Worm (Caenorhabditis elegans) whole organism, mixed stage, embryonic: ENCODE measurements around the gene ptr-1.

Experiments used
- blmp-1 ChIP-seq: fragments of 150-350 bp; optimal IDR thresholded peaks from 2 replicates; lab custom pipeline; 2014; ENCODE audit warnings: missing biosample characterization, missing genetic modification characterization
- elt-1 ChIP-seq: sonication (generic microtip); optimal IDR thresholded peaks from 2 replicates; lab custom pipeline; 2017; ENCODE audit warnings: missing genetic modification characterization, mild to moderate bottlenecking, missing compliant biosample characterization, antibody characterized with exemption, moderate library complexity, borderline replicate concordance; ENCODE audit not compliant: insufficient read depth
- lin-13 ChIP-seq: fragments of 150-350 bp; optimal IDR thresholded peaks from 2 replicates; lab custom pipeline; 2014; ENCODE audit warnings: missing biosample characterization, missing genetic modification characterization
- lin-32 ChIP-seq: fragments of 200-800 bp; sonication (Bioruptor generic); optimal IDR thresholded peaks from 2 replicates; lab custom pipeline; 2018; ENCODE audit warnings: mild to moderate bottlenecking, missing genetic modification characterization, missing compliant biosample characterization
- nhr-237 ChIP-seq: fragments of 150-350 bp; optimal IDR thresholded peaks from 2 replicates; lab custom pipeline; 2014; ENCODE audit warnings: missing biosample characterization, missing genetic modification characterization
- pha-4 ChIP-seq: fragments of 150-350 bp; optimal IDR thresholded peaks from 2 replicates; lab custom pipeline; 2018; ENCODE audit warnings: missing biosample characterization, missing genetic modification reagents, missing genetic modification characterization
- snpc-4 ChIP-seq: fragments of 150-350 bp; optimal IDR thresholded peaks from 2 replicates; lab custom pipeline; 2014; ENCODE audit warnings: missing biosample characterization, missing genetic modification characterization
- unc-62 ChIP-seq: fragments of 150-350 bp; optimal IDR thresholded peaks from 2 replicates; lab custom pipeline; 2014; ENCODE audit warnings: missing biosample characterization, missing genetic modification reagents, missing genetic modification characterization
- ztf-11 ChIP-seq: fragments of 150-350 bp; optimal IDR thresholded peaks from 2 replicates; lab custom pipeline; 2014; ENCODE audit warnings: missing biosample characterization, missing genetic modification characterization

ce11 chrV:9162118-9162729 lies 19.3 kb downstream of the ptr-1 start:
- no peak for TF ChIP-seq pha-4 (tag; lab: Kevin White, UChicago)
- no peak for TF ChIP-seq snpc-4 (tag; lab: Kevin White, UChicago)
- TF ChIP-seq elt-1 (tag; lab: Kevin White, UChicago): no peak
- TF ChIP-seq ztf-11 (tag; lab: Kevin White, UChicago): no peak
- no peak for TF ChIP-seq blmp-1 (tag; lab: Kevin White, UChicago)
- TF ChIP-seq lin-32: no peak
- no peak for TF ChIP-seq unc-62 (GFP tag; lab: Kevin White, UChicago)
- no peak for TF ChIP-seq lin-13 (tag; lab: Kevin White, UChicago)
- no peak for TF ChIP-seq nhr-237 (tag; lab: Kevin White, UChicago)
